Worm (Caenorhabditis elegans) whole organism, midembryonic: ENCODE data around the gene srsx-33.

Experiments
- cog-1 ChIP-seq: sonication (generic microtip); optimal IDR thresholded peaks from 2 replicates; lab custom pipeline; 2016; ENCODE audit warnings: missing genetic modification characterization, missing compliant biosample characterization
- flt-1 ChIP-seq: fragments of 200-800 bp; sonication (Bioruptor generic); IDR thresholded peaks from 2 replicates; pipeline ENCODE4 v1.3.6; 2022; ENCODE audit warnings: missing genetic modification characterization, missing compliant biosample characterization
- klf-2 ChIP-seq: fragments of 200-800 bp; sonication (Bioruptor generic); conservative IDR thresholded peaks from 2 replicates; pipeline ENCODE4 v1.3.6; 2022; ENCODE audit warnings: missing genetic modification reagents, missing genetic modification characterization, missing compliant biosample characterization
- med-1 ChIP-seq: sonication (generic microtip); optimal IDR thresholded peaks from 2 replicates; lab custom pipeline; 2017; ENCODE audit warnings: missing genetic modification characterization, mild to moderate bottlenecking, missing compliant biosample characterization, antibody characterized with exemption, missing genetic modification reagents; ENCODE audit not compliant: insufficient read depth
- ref-1 ChIP-seq: fragments of 200-800 bp; sonication (Bioruptor generic); conservative IDR thresholded peaks from 2 replicates; pipeline ENCODE4 v1.3.6; 2022; ENCODE audit warnings: missing genetic modification reagents, missing genetic modification characterization, missing compliant biosample characterization
- ztf-23 ChIP-seq: fragments of 200-800 bp; sonication (Bioruptor generic); IDR thresholded peaks from 2 replicates; pipeline ENCODE4 v1.3.6; 2022; ENCODE audit warnings: missing genetic modification reagents, missing genetic modification characterization, missing compliant biosample characterization

ce11 chrV:11231177-11231576 is 21.2 kb downstream of the srsx-33 start:
- TF ChIP-seq cog-1 (tag; lab: Kevin White, UChicago) (no peak), klf-2 (GFP tag; lab: Robert Waterston, UW) (no peak), flt-1 (GFP tag; lab: Robert Waterston, UW) (no peak), ref-1 (no peak), med-1 (GFP tag; lab: Kevin White, UChicago) (no peak), ztf-23 (no peak)
